Worm (Caenorhabditis elegans): ENCODE measurements around the gene sulp-8.

ce11 chrV:9702755-9703154, 29.3 kb upstream of the sulp-8 start, which contains the start of gene xbx-6:
- TF ChIP-seq lin-29 (GFP tag; IDR thresholded peaks at IDR 0.05), result no peak
- no peak for TF ChIP-seq nhr-11 (tag; optimal IDR thresholded peaks at IDR 0.05)
- TF ChIP-seq aha-1 (tag), result no peak
- TF ChIP-seq lsy-2 (tag; optimal IDR thresholded peaks at IDR 0.05), result no peak
- no peak for TF ChIP-seq pha-4 (GFP tag; IDR thresholded peaks at IDR 0.05)
- no peak for TF ChIP-seq pha-4 (tag; optimal IDR thresholded peaks at IDR 0.05)
